Worm (Caenorhabditis elegans) whole organism, mixed stage, embryonic: ENCODE results near the gene eor-1.

Experiments used
- M03D4.4 ChIP-seq: sonication (generic microtip); optimal IDR thresholded peaks from 2 replicates; lab custom pipeline; 2017; ENCODE audit warnings: mild to moderate bottlenecking, missing genetic modification characterization, missing compliant biosample characterization
- bed-3 ChIP-seq: fragments of 200-800 bp; sonication (Bioruptor generic); optimal IDR thresholded peaks from 3 replicates; lab custom pipeline; 2018; ENCODE audit warnings: mild to moderate bottlenecking, missing genetic modification characterization, moderate library complexity, missing compliant biosample characterization
- blmp-1 ChIP-seq: fragments of 150-350 bp; optimal IDR thresholded peaks from 2 replicates; lab custom pipeline; 2014; ENCODE audit warnings: missing biosample characterization, missing genetic modification characterization
- ceh-39 ChIP-seq: fragments of 150-350 bp; optimal IDR thresholded peaks from 2 replicates; lab custom pipeline; 2014; ENCODE audit warnings: missing biosample characterization, missing genetic modification characterization
- ceh-43 ChIP-seq: fragments of 200-800 bp; sonication (Bioruptor generic); optimal IDR thresholded peaks from 2 replicates; lab custom pipeline; 2018; ENCODE audit warnings: mild to moderate bottlenecking, missing genetic modification characterization, moderate library complexity, missing compliant biosample characterization
- ceh-83 ChIP-seq: fragments of 200-800 bp; sonication (Bioruptor generic); optimal IDR thresholded peaks from 2 replicates; lab custom pipeline; 2018; ENCODE audit warnings: mild to moderate bottlenecking, missing genetic modification characterization, missing compliant biosample characterization
- ces-1 ChIP-seq: fragments of 150-350 bp; optimal IDR thresholded peaks from 2 replicates; lab custom pipeline; 2014; ENCODE audit warnings: missing biosample characterization, missing genetic modification reagents, missing genetic modification characterization
- cnd-1 ChIP-seq: fragments of 200-800 bp; sonication (Bioruptor generic); optimal IDR thresholded peaks from 2 replicates; lab custom pipeline; 2018; ENCODE audit warnings: mild to moderate bottlenecking, missing genetic modification characterization, missing compliant biosample characterization
- drap-1 ChIP-seq: fragments of 200-800 bp; sonication (Bioruptor generic); optimal IDR thresholded peaks from 3 replicates; lab custom pipeline; 2018; ENCODE audit warnings: mild to moderate bottlenecking, missing genetic modification characterization, missing compliant biosample characterization
- elt-1 ChIP-seq: sonication (generic microtip); optimal IDR thresholded peaks from 2 replicates; lab custom pipeline; 2017; ENCODE audit warnings: missing genetic modification characterization, mild to moderate bottlenecking, missing compliant biosample characterization, antibody characterized with exemption, moderate library complexity, borderline replicate concordance; ENCODE audit not compliant: insufficient read depth
- elt-3 ChIP-seq: fragments of 150-350 bp; optimal IDR thresholded peaks from 2 replicates; lab custom pipeline; 2014; ENCODE audit warnings: missing biosample characterization, missing genetic modification characterization
- flh-1 ChIP-seq: fragments of 200-800 bp; sonication (Bioruptor generic); optimal IDR thresholded peaks from 2 replicates; lab custom pipeline; 2018; ENCODE audit warnings: mild to moderate bottlenecking, missing genetic modification characterization, moderate library complexity, missing compliant biosample characterization
- ham-2 ChIP-seq: fragments of 200-800 bp; sonication (Bioruptor generic); optimal IDR thresholded peaks from 2 replicates; lab custom pipeline; 2018; ENCODE audit warnings: mild to moderate bottlenecking, missing genetic modification characterization, missing compliant biosample characterization
- hlh-1 ChIP-seq: fragments of 150-350 bp; optimal IDR thresholded peaks from 2 replicates; lab custom pipeline; 2014; ENCODE audit warnings: missing biosample characterization, missing genetic modification reagents, missing genetic modification characterization
- lin-13 ChIP-seq: fragments of 150-350 bp; optimal IDR thresholded peaks from 2 replicates; lab custom pipeline; 2014; ENCODE audit warnings: missing biosample characterization, missing genetic modification characterization
- lin-32 ChIP-seq: fragments of 200-800 bp; sonication (Bioruptor generic); optimal IDR thresholded peaks from 2 replicates; lab custom pipeline; 2018; ENCODE audit warnings: mild to moderate bottlenecking, missing genetic modification characterization, missing compliant biosample characterization
- lsy-2 ChIP-seq: fragments of 150-350 bp; optimal IDR thresholded peaks from 2 replicates; lab custom pipeline; 2014; ENCODE audit warnings: missing biosample characterization, missing genetic modification characterization
- mab-5 ChIP-seq: fragments of 150-350 bp; optimal IDR thresholded peaks from 2 replicates; lab custom pipeline; 2014; ENCODE audit warnings: missing biosample characterization, missing genetic modification characterization
- mep-1 ChIP-seq: fragments of 150-350 bp; optimal IDR thresholded peaks from 2 replicates; lab custom pipeline; 2017; ENCODE audit warnings: missing biosample characterization, missing genetic modification reagents, missing genetic modification characterization, inconsistent platforms
- mls-2 ChIP-seq: sonication (generic microtip); optimal IDR thresholded peaks from 2 replicates; lab custom pipeline; 2016; ENCODE audit warnings: mild to moderate bottlenecking, missing genetic modification characterization, moderate library complexity, missing compliant biosample characterization
- nhr-12 ChIP-seq: fragments of 150-350 bp; optimal IDR thresholded peaks from 2 replicates; lab custom pipeline; 2014; ENCODE audit warnings: missing biosample characterization, missing genetic modification characterization
- nhr-2 ChIP-seq: fragments of 150-350 bp; optimal IDR thresholded peaks from 2 replicates; lab custom pipeline; 2014; ENCODE audit warnings: missing biosample characterization, missing genetic modification characterization
- nhr-237 ChIP-seq: fragments of 150-350 bp; optimal IDR thresholded peaks from 2 replicates; lab custom pipeline; 2014; ENCODE audit warnings: missing biosample characterization, missing genetic modification characterization
- nhr-28 ChIP-seq: fragments of 150-350 bp; optimal IDR thresholded peaks from 2 replicates; lab custom pipeline; 2014; ENCODE audit warnings: missing biosample characterization, missing genetic modification characterization
- nhr-76 ChIP-seq: sonication (generic microtip); optimal IDR thresholded peaks from 2 replicates; lab custom pipeline; 2017; ENCODE audit warnings: missing biosample characterization, missing genetic modification characterization
- pha-4 ChIP-seq: fragments of 150-350 bp; optimal IDR thresholded peaks from 2 replicates; lab custom pipeline; 2018; ENCODE audit warnings: missing biosample characterization, missing genetic modification reagents, missing genetic modification characterization
- sem-2 ChIP-seq: fragments of 200-800 bp; sonication (Bioruptor generic); optimal IDR thresholded peaks from 2 replicates; lab custom pipeline; 2018; ENCODE audit warnings: mild to moderate bottlenecking, missing genetic modification characterization, missing compliant biosample characterization
- snpc-4 ChIP-seq: fragments of 150-350 bp; optimal IDR thresholded peaks from 2 replicates; lab custom pipeline; 2014; ENCODE audit warnings: missing biosample characterization, missing genetic modification characterization
- sptf-1 ChIP-seq: sonication (generic microtip); optimal IDR thresholded peaks from 2 replicates; lab custom pipeline; 2017; ENCODE audit warnings: mild to moderate bottlenecking, missing genetic modification characterization, moderate library complexity, missing compliant biosample characterization
- tbx-8 ChIP-seq: fragments of 200-800 bp; sonication (Bioruptor generic); optimal IDR thresholded peaks from 2 replicates; lab custom pipeline; 2018; ENCODE audit warnings: mild to moderate bottlenecking, missing genetic modification characterization, moderate library complexity, missing compliant biosample characterization
- unc-120 ChIP-seq: sonication (generic microtip); optimal IDR thresholded peaks from 2 replicates; lab custom pipeline; 2017; ENCODE audit warnings: missing genetic modification characterization, missing compliant biosample characterization; ENCODE audit not compliant: poor library complexity, severe bottlenecking
- unc-39 ChIP-seq: fragments of 150-350 bp; optimal IDR thresholded peaks from 2 replicates; lab custom pipeline; 2014; ENCODE audit warnings: missing biosample characterization, missing genetic modification characterization
- unc-62 ChIP-seq: fragments of 150-350 bp; optimal IDR thresholded peaks from 2 replicates; lab custom pipeline; 2014; ENCODE audit warnings: missing biosample characterization, missing genetic modification reagents, missing genetic modification characterization
- zip-8 ChIP-seq: fragments of 150-350 bp; optimal IDR thresholded peaks from 2 replicates; lab custom pipeline; 2014; ENCODE audit warnings: missing biosample characterization, missing genetic modification characterization
- ztf-11 ChIP-seq: fragments of 150-350 bp; optimal IDR thresholded peaks from 2 replicates; lab custom pipeline; 2014; ENCODE audit warnings: missing biosample characterization, missing genetic modification characterization

The eor-1 gene

ce11 chrIV:4789445-4789844 is 9.5 kb downstream of the eor-1 start, which contains the start of gene R11E3.1:
Gene R11E3.1 (plus strand): TSS chrIV:4789745.
- TF ChIP-seq nhr-237 (tag; lab: Kevin White, UChicago), result no peak
- no peak for TF ChIP-seq sem-2
- no peak for TF ChIP-seq nhr-12 (tag; lab: Kevin White, UChicago)
- TF ChIP-seq unc-120 (tag; lab: Kevin White, UChicago), result no peak
- no peak for TF ChIP-seq cnd-1 (tag; lab: Kevin White, UChicago)
- no peak for TF ChIP-seq ceh-43 (GFP tag; lab: Kevin White, UChicago)
- TF ChIP-seq ztf-11 (tag; lab: Kevin White, UChicago), result no peak
- TF ChIP-seq zip-8 (tag; lab: Kevin White, UChicago), result no peak
- TF ChIP-seq lin-13 (tag; lab: Kevin White, UChicago), result no peak
- TF ChIP-seq mab-5, result no peak
- TF ChIP-seq nhr-2 (tag; lab: Kevin White, UChicago), result no peak
- TF ChIP-seq ces-1 (GFP tag; lab: Kevin White, UChicago), result no peak
- no peak for TF ChIP-seq blmp-1
- no peak for TF ChIP-seq sptf-1 (tag; lab: Kevin White, UChicago)

ce11 chrIV:4788332-4788731 is 10.6 kb downstream of the eor-1 start, which contains the start of gene nhr-104:
Gene nhr-104 (minus strand): TSS chrIV:4788692.
- TF ChIP-seq nhr-28 (tag; lab: Kevin White, UChicago) (no peak), nhr-237 (tag; lab: Kevin White, UChicago) (peak; percentile 22)

ce11 chrIV:4784687-4785086 is 14.3 kb downstream of the eor-1 start:
- TF ChIP-seq sptf-1 (tag; lab: Kevin White, UChicago) (peak; percentile 35), M03D4.4 (tag; lab: Kevin White, UChicago) (peak; percentile 22), cnd-1 (tag; lab: Kevin White, UChicago) (peak; percentile 60)

- no peak for TF ChIP-seq flh-1 (GFP tag; lab: Kevin White, UChicago)
- TF ChIP-seq ztf-11 (tag; lab: Kevin White, UChicago), result peak; percentile 19
- no peak for TF ChIP-seq lin-32
- TF ChIP-seq blmp-1, result no peak
- no peak for TF ChIP-seq elt-3 (tag; lab: Kevin White, UChicago)
- peak; percentile 57 for TF ChIP-seq unc-120 (tag; lab: Kevin White, UChicago)
- no peak for TF ChIP-seq ceh-83 (GFP tag; lab: Kevin White, UChicago)
- TF ChIP-seq ceh-39 (tag; lab: Kevin White, UChicago), result no peak
- TF ChIP-seq sptf-1 (tag; lab: Kevin White, UChicago), result peak; percentile 55
- TF ChIP-seq unc-39 (tag; lab: Kevin White, UChicago), result no peak
- TF ChIP-seq lsy-2, result no peak
- no peak for TF ChIP-seq snpc-4 (tag; lab: Kevin White, UChicago)
- TF ChIP-seq lin-13 (tag; lab: Kevin White, UChicago), result no peak
- TF ChIP-seq hlh-1 (tag; lab: Kevin White, UChicago), result peak; percentile 73
- no peak for TF ChIP-seq nhr-76 (tag; lab: Kevin White, UChicago)
- TF ChIP-seq nhr-237 (tag; lab: Kevin White, UChicago), result no peak
- no peak for TF ChIP-seq tbx-8 (GFP tag; lab: Kevin White, UChicago)
- TF ChIP-seq nhr-2 (tag; lab: Kevin White, UChicago), result peak; percentile 75
- TF ChIP-seq ceh-43 (GFP tag; lab: Kevin White, UChicago), result no peak
- peak; percentile 42 for TF ChIP-seq cnd-1 (tag; lab: Kevin White, UChicago)
- TF ChIP-seq unc-62 (GFP tag; lab: Kevin White, UChicago), result no peak
- no peak for TF ChIP-seq mab-5
- no peak for TF ChIP-seq nhr-28 (tag; lab: Kevin White, UChicago)
- TF ChIP-seq zip-8 (tag; lab: Kevin White, UChicago), result no peak
- TF ChIP-seq ham-2 (GFP tag; lab: Kevin White, UChicago), result no peak
- no peak for TF ChIP-seq bed-3 (GFP tag; lab: Kevin White, UChicago)
- no peak for TF ChIP-seq pha-4 (tag; lab: Kevin White, UChicago)
- TF ChIP-seq drap-1 (GFP tag; lab: Kevin White, UChicago), result no peak
- TF ChIP-seq elt-1 (tag; lab: Kevin White, UChicago), result no peak
- no peak for TF ChIP-seq mep-1
- TF ChIP-seq mls-2 (tag; lab: Kevin White, UChicago), result peak; percentile 36
- TF ChIP-seq M03D4.4 (tag; lab: Kevin White, UChicago), result no peak
- TF ChIP-seq ces-1 (GFP tag; lab: Kevin White, UChicago), result no peak
- TF ChIP-seq sem-2, result no peak
- no peak for TF ChIP-seq nhr-12 (tag; lab: Kevin White, UChicago)
Observed at ce11 chrIV:4781123-4781522, 17.9 kb downstream of the eor-1 start.
